Worm (Caenorhabditis elegans): ENCODE data around the gene vit-5.

- TF ChIP-seq nhr-11 (tag; optimal IDR thresholded peaks at IDR 0.05) (no peak), pqm-1 (tag; optimal IDR thresholded peaks at IDR 0.05) (no peak), ama-1 (optimal IDR thresholded peaks at IDR 0.05) (no peak), vab-15 (tag; optimal IDR thresholded peaks at IDR 0.05) (no peak), mep-1 (tag; optimal IDR thresholded peaks at IDR 0.05) (no peak)
Observed at ce11 chrX:3444514-3444913, 41.2 kb downstream of the vit-5 start, which contains the start of gene ZK813.7.

All from whole organism, L1 larva.